Fruit fly (Drosophila melanogaster) whole organism, pupa: Measurements from ENCODE around the gene Indy.

ENCODE experiments used
- CG10348 ChIP-seq: fragments of 200-800 bp; sonication (Bioruptor generic); IDR thresholded peaks from 2 replicates; pipeline ENCODE4 v1.3.6; 2022; ENCODE audit warnings: missing biosample characterization, missing genetic modification characterization
- CG12605 ChIP-seq: fragments of 200-800 bp; sonication (Bioruptor generic); IDR thresholded peaks from 2 replicates; pipeline ENCODE4 v1.3.6; 2022; ENCODE audit warnings: missing biosample characterization, missing genetic modification characterization
- CG15710 ChIP-seq: fragments of 200-800 bp; sonication (Bioruptor generic); optimal IDR thresholded peaks from 2 replicates; lab custom pipeline; 2018; ENCODE audit warnings: missing biosample characterization, mild to moderate bottlenecking, missing genetic modification characterization, moderate library complexity
- CG32121 ChIP-seq: fragments of 200-800 bp; sonication (Bioruptor generic); IDR thresholded peaks from 2 replicates; pipeline ENCODE4 v1.3.6; 2022; ENCODE audit warnings: missing biosample characterization, missing genetic modification characterization
- CG34367 ChIP-seq: fragments of 200-800 bp; sonication (Bioruptor generic); optimal IDR thresholded peaks from 2 replicates; lab custom pipeline; 2018; ENCODE audit warnings: missing biosample characterization, mild to moderate bottlenecking, missing genetic modification characterization
- EcR ChIP-seq: fragments of 200-800 bp; sonication (Bioruptor generic); optimal IDR thresholded peaks from 3 replicates; lab custom pipeline; 2019; ENCODE audit warnings: missing biosample characterization, missing genetic modification characterization, mild to moderate bottlenecking, moderate library complexity, missing genetic modification reagents
- Pif1B ChIP-seq: fragments of 200-800 bp; sonication (Bioruptor generic); optimal IDR thresholded peaks from 3 replicates; lab custom pipeline; 2016; ENCODE audit warnings: missing biosample characterization, missing genetic modification characterization
- gl ChIP-seq: fragments of 200-800 bp; sonication (Bioruptor generic); optimal IDR thresholded peaks from 2 replicates; lab custom pipeline; 2018; ENCODE audit warnings: missing biosample characterization, mild to moderate bottlenecking, missing genetic modification characterization

dm6 chr3L:18819887-18820637, 26.0 kb downstream of the Indy start:
- no peak for TF ChIP-seq CG10348 (GFP tag; lab: Robert Waterston, UW)
- peak; percentile 77 for TF ChIP-seq gl (tag; lab: Kevin White, UChicago)
- peak; percentile 74 for TF ChIP-seq CG34367
- peak; percentile 68 for TF ChIP-seq CG15710
- TF ChIP-seq CG32121 (GFP tag; lab: Robert Waterston, UW) = peak; percentile 50; the same call in 1 of the 2 replicates
- peak; percentile 51 for TF ChIP-seq CG12605
- peak; percentile 55 for TF ChIP-seq EcR
- peak; percentile 40 for TF ChIP-seq Pif1B (GFP tag; lab: Kevin White, UChicago)
